Worm (Caenorhabditis elegans) whole organism, midembryonic: ENCODE measurements around the gene Y51H7C.7.

Source experiments
- T22C8.4 ChIP-seq: fragments of 200-800 bp; sonication (Bioruptor generic); IDR thresholded peaks from 2 replicates; pipeline ENCODE4 v1.3.6; 2022; ENCODE audit warnings: missing genetic modification characterization, missing compliant biosample characterization
- cog-1 ChIP-seq: sonication (generic microtip); optimal IDR thresholded peaks from 2 replicates; lab custom pipeline; 2016; ENCODE audit warnings: missing genetic modification characterization, missing compliant biosample characterization
- flt-1 ChIP-seq: fragments of 200-800 bp; sonication (Bioruptor generic); IDR thresholded peaks from 2 replicates; pipeline ENCODE4 v1.3.6; 2022; ENCODE audit warnings: missing genetic modification characterization, missing compliant biosample characterization
- klf-2 ChIP-seq: fragments of 200-800 bp; sonication (Bioruptor generic); conservative IDR thresholded peaks from 2 replicates; pipeline ENCODE4 v1.3.6; 2022; ENCODE audit warnings: missing genetic modification reagents, missing genetic modification characterization, missing compliant biosample characterization
- med-1 ChIP-seq: sonication (generic microtip); optimal IDR thresholded peaks from 2 replicates; lab custom pipeline; 2017; ENCODE audit warnings: missing genetic modification characterization, mild to moderate bottlenecking, missing compliant biosample characterization, antibody characterized with exemption, missing genetic modification reagents; ENCODE audit not compliant: insufficient read depth
- ref-1 ChIP-seq: fragments of 200-800 bp; sonication (Bioruptor generic); conservative IDR thresholded peaks from 2 replicates; pipeline ENCODE4 v1.3.6; 2022; ENCODE audit warnings: missing genetic modification reagents, missing genetic modification characterization, missing compliant biosample characterization
- tab-1 ChIP-seq: fragments of 200-800 bp; sonication (Bioruptor generic); IDR thresholded peaks from 2 replicates; pipeline ENCODE4 v1.3.6; 2022; ENCODE audit warnings: missing genetic modification characterization, missing compliant biosample characterization
- ztf-23 ChIP-seq: fragments of 200-800 bp; sonication (Bioruptor generic); IDR thresholded peaks from 2 replicates; pipeline ENCODE4 v1.3.6; 2022; ENCODE audit warnings: missing genetic modification reagents, missing genetic modification characterization, missing compliant biosample characterization
- ztf-29 ChIP-seq: fragments of 200-800 bp; sonication (Bioruptor generic); IDR thresholded peaks from 2 replicates; pipeline ENCODE4 v1.3.6; 2022; ENCODE audit warnings: missing genetic modification reagents, missing genetic modification characterization, missing compliant biosample characterization

DNA sequence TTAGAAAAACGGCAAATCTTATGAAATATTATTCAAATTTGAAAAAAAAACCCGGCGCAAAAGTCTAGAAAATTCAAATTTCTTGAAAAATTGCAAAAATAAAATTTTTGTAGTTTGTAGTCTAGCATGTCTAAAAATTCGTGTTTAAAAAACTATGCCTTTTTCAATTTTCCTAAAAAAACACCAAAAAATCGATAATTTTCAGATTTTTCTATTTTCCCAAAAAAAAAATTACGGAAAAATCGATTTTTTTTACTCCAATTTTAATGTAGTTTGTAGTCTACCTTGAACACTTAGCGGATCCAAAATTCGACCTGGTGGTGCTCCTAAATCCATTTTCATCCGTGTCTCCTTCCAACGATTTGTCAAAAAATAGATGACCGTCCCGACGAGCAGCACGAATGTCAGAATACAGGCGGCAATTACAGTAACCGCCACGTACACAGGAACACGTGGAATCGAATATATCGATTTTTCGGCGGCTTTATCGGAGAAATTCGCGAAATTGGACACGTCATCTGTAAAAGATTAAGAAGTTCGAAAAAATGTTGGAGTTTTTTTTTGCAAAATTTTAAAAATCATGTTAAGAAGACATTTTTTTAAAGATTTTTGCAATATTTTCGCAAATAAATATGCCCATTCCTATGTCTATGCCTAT, 18.6 kb downstream of the Y51H7C.7 start:
- TF ChIP-seq med-1 (GFP tag; lab: Kevin White, UChicago) (no peak), tab-1 (GFP tag; lab: Robert Waterston, UW) (no peak), ztf-29 (GFP tag; lab: Robert Waterston, UW) (no peak), ref-1 (no peak), ztf-23 (GFP tag; lab: Robert Waterston, UW) (no peak), T22C8.4 (GFP tag; lab: Robert Waterston, UW) (no peak), flt-1 (GFP tag; lab: Robert Waterston, UW) (no peak), klf-2 (GFP tag; lab: Robert Waterston, UW) (no peak), cog-1 (tag; lab: Kevin White, UChicago) (no peak)
